Fruit fly (Drosophila melanogaster) whole organism, prepupa: ENCODE data around the gene CG33128.

ENCODE experiments used
- CG10631 ChIP-seq: fragments of 200-800 bp; sonication (Bioruptor generic); optimal IDR thresholded peaks from 2 replicates; lab custom pipeline; 2016; ENCODE audit warnings: missing biosample characterization, missing genetic modification characterization
- CG10669 ChIP-seq: fragments of 200-800 bp; sonication (Bioruptor generic); optimal IDR thresholded peaks from 3 replicates; lab custom pipeline; 2018; ENCODE audit warnings: missing biosample characterization, mild to moderate bottlenecking, missing genetic modification characterization, moderate library complexity
- CG11294 ChIP-seq: fragments of 200-800 bp; sonication (Bioruptor generic); IDR thresholded peaks from 2 replicates; pipeline ENCODE4 v1.3.6; 2022; ENCODE audit warnings: missing biosample characterization, missing genetic modification characterization
- CG11762 ChIP-seq: fragments of 200-800 bp; sonication (Bioruptor generic); optimal IDR thresholded peaks from 3 replicates; lab custom pipeline; 2016; ENCODE audit warnings: missing biosample characterization, missing genetic modification characterization; ENCODE audit not compliant: insufficient read depth
- CG11902 ChIP-seq: fragments of 200-800 bp; sonication (Bioruptor generic); optimal IDR thresholded peaks from 3 replicates; lab custom pipeline; 2016; ENCODE audit warnings: missing biosample characterization, missing genetic modification characterization
- CG15336 ChIP-seq: fragments of 200-800 bp; sonication (Bioruptor generic); IDR thresholded peaks from 2 replicates; pipeline ENCODE4 v1.3.6; 2022; ENCODE audit warnings: missing biosample characterization, missing genetic modification characterization
- CG1621 ChIP-seq: fragments of 200-800 bp; sonication (Bioruptor generic); optimal IDR thresholded peaks from 3 replicates; lab custom pipeline; 2018; ENCODE audit warnings: missing biosample characterization, mild to moderate bottlenecking, missing genetic modification characterization
- CG16779 ChIP-seq: fragments of 200-800 bp; sonication (Bioruptor generic); optimal IDR thresholded peaks from 3 replicates; lab custom pipeline; 2017; ENCODE audit warnings: missing biosample characterization, mild to moderate bottlenecking, missing genetic modification characterization
- CG3032 ChIP-seq: fragments of 200-800 bp; optimal IDR thresholded peaks from 2 replicates; lab custom pipeline; 2019; ENCODE audit warnings: missing biosample characterization, mild to moderate bottlenecking, missing genetic modification characterization, moderate library complexity
- CG31627 ChIP-seq: fragments of 200-800 bp; sonication (Bioruptor generic); optimal IDR thresholded peaks from 3 replicates; lab custom pipeline; 2016; ENCODE audit warnings: missing biosample characterization, missing genetic modification characterization
- CG32006 ChIP-seq: fragments of 200-800 bp; sonication (Bioruptor generic); optimal IDR thresholded peaks from 3 replicates; lab custom pipeline; 2017; ENCODE audit warnings: missing biosample characterization, mild to moderate bottlenecking, missing genetic modification characterization
- CG34406 ChIP-seq: fragments of 200-800 bp; sonication (Bioruptor generic); optimal IDR thresholded peaks from 3 replicates; lab custom pipeline; 2016; ENCODE audit warnings: missing biosample characterization, missing genetic modification characterization
- CG3919 ChIP-seq: fragments of 200-800 bp; sonication (Bioruptor generic); optimal IDR thresholded peaks from 3 replicates; lab custom pipeline; 2016; ENCODE audit warnings: missing biosample characterization, missing genetic modification characterization
- CG4318 ChIP-seq: fragments of 200-800 bp; sonication (Bioruptor generic); optimal IDR thresholded peaks from 3 replicates; lab custom pipeline; 2017; ENCODE audit warnings: missing biosample characterization, mild to moderate bottlenecking, missing genetic modification characterization
- CG6163 ChIP-seq: fragments of 200-800 bp; sonication (Bioruptor generic); IDR thresholded peaks from 3 replicates; pipeline ENCODE4 v1.3.6; 2022; ENCODE audit warnings: missing biosample characterization, missing genetic modification characterization
- CG6276 ChIP-seq: fragments of 200-800 bp; sonication (Bioruptor generic); optimal IDR thresholded peaks from 2 replicates; lab custom pipeline; 2017; ENCODE audit warnings: missing biosample characterization, mild to moderate bottlenecking, missing genetic modification characterization
- CG6792 ChIP-seq: fragments of 200-800 bp; sonication (Bioruptor generic); optimal IDR thresholded peaks from 3 replicates; lab custom pipeline; 2016; ENCODE audit warnings: missing biosample characterization, missing genetic modification characterization
- CG6808 ChIP-seq: fragments of 200-800 bp; sonication (Bioruptor generic); optimal IDR thresholded peaks from 3 replicates; lab custom pipeline; 2017; ENCODE audit warnings: missing biosample characterization, missing genetic modification characterization, mild to moderate bottlenecking, moderate library complexity, missing genetic modification reagents
- CG6854 ChIP-seq: fragments of 200-800 bp; sonication (Bioruptor generic); optimal IDR thresholded peaks from 2 replicates; lab custom pipeline; 2017; ENCODE audit warnings: missing biosample characterization, mild to moderate bottlenecking, missing genetic modification characterization
- CG7368 ChIP-seq: fragments of 200-800 bp; sonication (Bioruptor generic); optimal IDR thresholded peaks from 3 replicates; lab custom pipeline; 2016; ENCODE audit warnings: missing biosample characterization, missing genetic modification characterization
- CG8319 ChIP-seq: fragments of 200-800 bp; sonication (Bioruptor generic); optimal IDR thresholded peaks from 3 replicates; lab custom pipeline; 2016; ENCODE audit warnings: missing biosample characterization, missing genetic modification characterization
- CG9139 ChIP-seq: fragments of 200-800 bp; sonication (Bioruptor generic); optimal IDR thresholded peaks from 3 replicates; lab custom pipeline; 2017; ENCODE audit warnings: missing biosample characterization, mild to moderate bottlenecking, missing genetic modification characterization
- Eip78C ChIP-seq: fragments of 200-800 bp; sonication (Bioruptor generic); peaks from one replicate; lab custom pipeline; 2016; ENCODE audit warnings: missing biosample characterization, missing genetic modification characterization
- Eip93F ChIP-seq: fragments of 200-800 bp; sonication (Bioruptor generic); optimal IDR thresholded peaks from 2 replicates; lab custom pipeline; 2016; ENCODE audit warnings: missing biosample characterization, mild to moderate bottlenecking, missing genetic modification characterization
- Ets21C ChIP-seq: fragments of 200-800 bp; sonication (Bioruptor generic); optimal IDR thresholded peaks from 3 replicates; lab custom pipeline; 2016; ENCODE audit warnings: missing biosample characterization, missing genetic modification characterization
- Ets96B ChIP-seq: fragments of 200-800 bp; optimal IDR thresholded peaks from 2 replicates; lab custom pipeline; 2019; ENCODE audit warnings: missing biosample characterization, mild to moderate bottlenecking, missing genetic modification characterization, moderate library complexity
- Gug ChIP-seq: fragments of 200-800 bp; sonication (Bioruptor generic); IDR thresholded peaks from 2 replicates; pipeline ENCODE4 v1.3.6; 2022; ENCODE audit warnings: missing biosample characterization, missing genetic modification characterization
- Hr38 ChIP-seq: sonication (Bioruptor generic); optimal IDR thresholded peaks from 2 replicates; lab custom pipeline; 2016; ENCODE audit warnings: missing biosample characterization, missing genetic modification characterization
- Hr39 ChIP-seq: fragments of 200-800 bp; sonication (Bioruptor generic); optimal IDR thresholded peaks from 2 replicates; lab custom pipeline; 2016; ENCODE audit warnings: missing biosample characterization, missing genetic modification characterization
- Lpt ChIP-seq: fragments of 200-800 bp; sonication (Bioruptor generic); optimal IDR thresholded peaks from 3 replicates; lab custom pipeline; 2016; ENCODE audit warnings: missing biosample characterization, missing genetic modification characterization
- Met ChIP-seq: fragments of 200-800 bp; sonication (Bioruptor generic); optimal IDR thresholded peaks from 3 replicates; lab custom pipeline; 2016; ENCODE audit warnings: missing biosample characterization, missing genetic modification characterization
- Smox ChIP-seq: fragments of 200-800 bp; sonication (Bioruptor generic); optimal IDR thresholded peaks from 3 replicates; lab custom pipeline; 2016; ENCODE audit warnings: missing biosample characterization, missing genetic modification characterization
- Sox102F ChIP-seq: fragments of 200-800 bp; sonication (Bioruptor generic); optimal IDR thresholded peaks from 2 replicates; lab custom pipeline; 2016; ENCODE audit warnings: missing biosample characterization, mild to moderate bottlenecking, missing genetic modification characterization
- Sox14 ChIP-seq: fragments of 200-800 bp; sonication (Bioruptor generic); optimal IDR thresholded peaks from 3 replicates; lab custom pipeline; 2016; ENCODE audit warnings: missing biosample characterization, missing genetic modification characterization
- Sox15 ChIP-seq: fragments of 200-800 bp; sonication (Bioruptor generic); optimal IDR thresholded peaks from 3 replicates; lab custom pipeline; 2016; ENCODE audit warnings: missing biosample characterization, missing genetic modification characterization
- achi ChIP-seq: fragments of 200-800 bp; sonication (Bioruptor generic); optimal IDR thresholded peaks from 3 replicates; lab custom pipeline; 2016; ENCODE audit warnings: missing biosample characterization, missing genetic modification characterization
- cyc ChIP-seq: fragments of 200-800 bp; sonication (Bioruptor generic); optimal IDR thresholded peaks from 3 replicates; lab custom pipeline; 2016; ENCODE audit warnings: missing biosample characterization, missing genetic modification characterization
- dsx ChIP-seq: fragments of 200-800 bp; optimal IDR thresholded peaks from 3 replicates; lab custom pipeline; 2019; ENCODE audit warnings: missing biosample characterization, mild to moderate bottlenecking, missing genetic modification characterization, moderate library complexity; ENCODE audit not compliant: poor library complexity, severe bottlenecking
- eg ChIP-seq: fragments of 200-800 bp; sonication (Bioruptor generic); IDR thresholded peaks from 3 replicates; pipeline ENCODE4 v1.3.6; 2022; ENCODE audit warnings: missing biosample characterization, missing genetic modification characterization
- esn ChIP-seq: fragments of 200-800 bp; sonication (Bioruptor generic); optimal IDR thresholded peaks from 2 replicates; lab custom pipeline; 2016; ENCODE audit warnings: missing biosample characterization, mild to moderate bottlenecking, missing genetic modification characterization, moderate library complexity
- fd59A ChIP-seq: fragments of 200-800 bp; sonication (Bioruptor generic); optimal IDR thresholded peaks from 2 replicates; lab custom pipeline; 2017; ENCODE audit warnings: missing biosample characterization, mild to moderate bottlenecking, missing genetic modification characterization, missing genetic modification reagents
- fd85E ChIP-seq: fragments of 200-800 bp; sonication (Bioruptor generic); optimal IDR thresholded peaks from 3 replicates; lab custom pipeline; 2016; ENCODE audit warnings: missing biosample characterization, missing genetic modification characterization
- fkh ChIP-seq: fragments of 200-800 bp; sonication (Bioruptor generic); optimal IDR thresholded peaks from 3 replicates; lab custom pipeline; 2017; ENCODE audit warnings: missing biosample characterization, mild to moderate bottlenecking, missing genetic modification characterization, moderate library complexity
- lz ChIP-seq: fragments of 200-800 bp; sonication (Bioruptor generic); optimal IDR thresholded peaks from 3 replicates; lab custom pipeline; 2016; ENCODE audit warnings: missing biosample characterization, missing genetic modification characterization
- net ChIP-seq: fragments of 200-800 bp; sonication (Bioruptor generic); optimal IDR thresholded peaks from 3 replicates; lab custom pipeline; 2016; ENCODE audit warnings: missing biosample characterization, missing genetic modification characterization
- pdm3 ChIP-seq: fragments of 200-800 bp; sonication (Bioruptor generic); optimal IDR thresholded peaks from 3 replicates; lab custom pipeline; 2016; ENCODE audit warnings: missing biosample characterization, missing genetic modification characterization
- salr ChIP-seq, 2 experiments: fragments of 200-800 bp; sonication (Bioruptor generic); optimal IDR thresholded peaks; 3 replicates each; lab custom pipeline; 2016 to 2018; ENCODE audit warnings: missing biosample characterization in 2 of 2, missing genetic modification characterization in 2 of 2, mild to moderate bottlenecking in 1 of 2
- spab ChIP-seq: fragments of 200-800 bp; sonication (Bioruptor generic); optimal IDR thresholded peaks from 2 replicates; lab custom pipeline; 2017; ENCODE audit warnings: missing biosample characterization, mild to moderate bottlenecking, missing genetic modification characterization, missing genetic modification reagents
- ss ChIP-seq, 2 experiments: fragments of 200-800 bp; sonication (Bioruptor generic); optimal IDR thresholded peaks; 2 replicates in 1 of 2; 3 replicates in 1 of 2; lab custom pipeline; 2017 to 2018; ENCODE audit warnings: mild to moderate bottlenecking in 2 of 2, missing biosample characterization in 2 of 2, missing genetic modification characterization in 2 of 2, moderate library complexity in 1 of 2
- svp ChIP-seq: fragments of 200-800 bp; sonication (Bioruptor generic); peaks from one replicate; lab custom pipeline; 2016; ENCODE audit warnings: missing biosample characterization, missing genetic modification characterization
- topi ChIP-seq: fragments of 200-800 bp; sonication (Bioruptor generic); optimal IDR thresholded peaks from 3 replicates; lab custom pipeline; 2016; ENCODE audit warnings: missing biosample characterization, missing genetic modification characterization
- vri ChIP-seq: fragments of 200-800 bp; sonication (Bioruptor generic); optimal IDR thresholded peaks from 3 replicates; lab custom pipeline; 2016; ENCODE audit warnings: missing biosample characterization, mild to moderate bottlenecking, missing genetic modification characterization

The CG33128 gene

DNA sequence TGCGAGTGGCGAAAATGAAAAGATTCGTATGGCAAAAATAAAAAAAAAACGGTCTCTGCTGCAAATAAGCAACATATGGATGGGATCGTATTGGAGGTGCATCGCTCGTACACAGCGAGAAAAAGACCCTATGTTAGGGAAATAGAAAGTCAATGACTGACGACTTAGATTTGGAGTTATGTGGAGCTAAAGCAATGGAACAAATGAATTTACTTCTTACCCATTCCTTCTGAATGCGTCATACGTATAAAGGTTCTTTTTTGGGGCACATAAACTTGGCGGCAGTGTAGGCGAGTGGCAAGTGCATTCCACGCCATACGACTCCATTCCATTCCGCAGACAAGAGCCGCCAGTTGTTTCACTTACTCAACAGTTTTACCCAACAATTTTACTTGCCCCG is 23.1 kb upstream of the CG33128 start:
- TF ChIP-seq lz (GFP tag; lab: Kevin White, UChicago), result peak; percentile 79
- TF ChIP-seq CG9139 (GFP tag; lab: Kevin White, UChicago), result peak; percentile 65
- TF ChIP-seq esn, result peak; percentile 82
- TF ChIP-seq CG6792 (GFP tag; lab: Kevin White, UChicago), result peak; percentile 83
- peak; percentile 70 for TF ChIP-seq CG8319
- peak; percentile 58 to 80 for TF ChIP-seq ss (GFP tag; optimal IDR thresholded peaks at IDR 0.05; lab: Kevin White, UChicago)
- peak; percentile 78 for TF ChIP-seq CG31627 (GFP tag; lab: Kevin White, UChicago)
- peak; percentile 79 for TF ChIP-seq CG3032 (tag; lab: Kevin White, UChicago)
- peak; percentile 78 for TF ChIP-seq spab (GFP tag; lab: Kevin White, UChicago)
- TF ChIP-seq Ets96B (tag; lab: Kevin White, UChicago), result peak; percentile 84
- TF ChIP-seq CG10631, result peak; percentile 77
- TF ChIP-seq Sox14, result peak; percentile 80
- peak; percentile 28 for TF ChIP-seq CG6854 (GFP tag; lab: Kevin White, UChicago)
- peak; percentile 85 for TF ChIP-seq CG6163 (GFP tag; lab: Robert Waterston, UW)
- peak; percentile 77 for TF ChIP-seq Sox102F (GFP tag; lab: Kevin White, UChicago)
- TF ChIP-seq CG4318 (GFP tag; lab: Kevin White, UChicago), result no peak
- peak; percentile 79 for TF ChIP-seq CG6808 (GFP tag; lab: Kevin White, UChicago)
- TF ChIP-seq cyc (GFP tag; lab: Kevin White, UChicago), result peak; percentile 76
- peak; percentile 60 for TF ChIP-seq CG32006 (GFP tag; lab: Kevin White, UChicago)
- peak; percentile 75 for TF ChIP-seq Hr39
- TF ChIP-seq eg, result 0 out of 3 replicates have a peak, but pooled peaks have one; percentile 47
- TF ChIP-seq Lpt (GFP tag; lab: Kevin White, UChicago), result peak; percentile 9
- peak; percentile 57 for TF ChIP-seq vri (GFP tag; lab: Kevin White, UChicago)
- TF ChIP-seq Smox (GFP tag; lab: Kevin White, UChicago), result peak; percentile 69
- TF ChIP-seq Met (GFP tag; lab: Kevin White, UChicago), result peak; percentile 84
- peak; percentile 78 for TF ChIP-seq fd59A (GFP tag; lab: Kevin White, UChicago)
- peak; percentile 81 for TF ChIP-seq CG10669 (GFP tag; lab: Kevin White, UChicago)
- peak; percentile 74 for TF ChIP-seq net (GFP tag; lab: Kevin White, UChicago)
- peak; percentile 82 for TF ChIP-seq CG7368 (GFP tag; lab: Kevin White, UChicago)
- TF ChIP-seq CG6276, result peak; percentile 22
- peak; percentile 67 for TF ChIP-seq CG11762 (GFP tag; lab: Kevin White, UChicago)
- TF ChIP-seq CG11902, result peak; percentile 70
- TF ChIP-seq achi, result peak; percentile 75
- peak; percentile 96 for TF ChIP-seq Eip78C (GFP tag; lab: Kevin White, UChicago)
- TF ChIP-seq salr (GFP tag; optimal IDR thresholded peaks at IDR 0.05; lab: Kevin White, UChicago), result peak; percentile 34 to 65
- TF ChIP-seq Eip93F, result no peak
- TF ChIP-seq Gug (GFP tag; lab: Robert Waterston, UW), result peak; percentile 31; the same call in 1 of the 2 replicates
- peak; percentile 50; the same call in 1 of the 2 replicates for TF ChIP-seq CG15336 (GFP tag; lab: Robert Waterston, UW)
- no peak for TF ChIP-seq fkh (GFP tag; lab: Kevin White, UChicago)
- peak; percentile 80 for TF ChIP-seq topi (GFP tag; lab: Kevin White, UChicago)
- TF ChIP-seq CG34406 (GFP tag; lab: Kevin White, UChicago), result peak; percentile 69
- TF ChIP-seq CG3919 (GFP tag; lab: Kevin White, UChicago), result peak; percentile 81
- TF ChIP-seq CG11294 (GFP tag; lab: Robert Waterston, UW), result no peak
- peak; percentile 77 for TF ChIP-seq pdm3
- TF ChIP-seq CG16779, result peak; percentile 24
- peak; percentile 89 for TF ChIP-seq svp (GFP tag; lab: Kevin White, UChicago)
- peak; percentile 58 for TF ChIP-seq Sox15 (GFP tag; lab: Kevin White, UChicago)
- TF ChIP-seq CG1621 (tag; lab: Kevin White, UChicago), result peak; percentile 76
- peak; percentile 56 for TF ChIP-seq Ets21C (GFP tag; lab: Kevin White, UChicago)
- TF ChIP-seq fd85E (GFP tag; lab: Kevin White, UChicago), result peak; percentile 19
- TF ChIP-seq dsx (GFP tag; lab: Kevin White, UChicago), result peak; percentile 74
- no peak for TF ChIP-seq Hr38 (GFP tag; lab: Kevin White, UChicago)
